Worm (Caenorhabditis elegans) whole organism, young adult: ENCODE results near the gene gpa-3.
"Not testable (repeated sequence)": the region's sequence is repeated elsewhere in the genome, so short reads cannot be mapped to it uniquely, and the experiment has no call there.

ENCODE experiments used
- B0019.2 ChIP-seq: fragments of 200-800 bp; sonication (Bioruptor generic); conservative IDR thresholded peaks from 2 replicates; pipeline ENCODE4 v1.3.6; 2022; ENCODE audit warnings: missing genetic modification reagents, missing genetic modification characterization, missing compliant biosample characterization
- C06A6.2 ChIP-seq: fragments of 200-800 bp; sonication (Bioruptor generic); conservative IDR thresholded peaks from 2 replicates; pipeline ENCODE4 v1.3.6; 2022; ENCODE audit warnings: missing genetic modification characterization, missing compliant biosample characterization
- C17E4.6 ChIP-seq: fragments of 200-800 bp; sonication (Bioruptor generic); IDR thresholded peaks from 2 replicates; pipeline ENCODE4 v1.3.6; 2022; ENCODE audit warnings: missing genetic modification reagents, missing genetic modification characterization, missing compliant biosample characterization
- D2030.7 ChIP-seq: fragments of 200-800 bp; sonication (Bioruptor generic); IDR thresholded peaks from 2 replicates; pipeline ENCODE4 v1.3.6; 2022; ENCODE audit warnings: missing genetic modification reagents, missing genetic modification characterization, missing compliant biosample characterization
- F33H1.4 ChIP-seq: fragments of 200-800 bp; sonication (Bioruptor generic); IDR thresholded peaks from 2 replicates; pipeline ENCODE4 v1.3.6; 2022; ENCODE audit warnings: missing genetic modification reagents, missing genetic modification characterization, missing compliant biosample characterization
- F37B4.10 ChIP-seq: fragments of 200-800 bp; sonication (Bioruptor generic); IDR thresholded peaks from 2 replicates; pipeline ENCODE4 v1.3.6; 2022; ENCODE audit warnings: missing genetic modification characterization, missing compliant biosample characterization
- F39B2.1 ChIP-seq: fragments of 200-800 bp; sonication (Bioruptor generic); IDR thresholded peaks from 2 replicates; pipeline ENCODE4 v1.3.6; 2022; ENCODE audit warnings: missing genetic modification reagents, missing genetic modification characterization, missing compliant biosample characterization
- K11D2.4 ChIP-seq: fragments of 200-800 bp; sonication (Bioruptor generic); IDR thresholded peaks from 2 replicates; pipeline ENCODE4 v1.3.6; 2022; ENCODE audit warnings: missing genetic modification reagents, missing genetic modification characterization, missing compliant biosample characterization
- Y53F4B.3 ChIP-seq: fragments of 200-800 bp; sonication (Bioruptor generic); IDR thresholded peaks from 2 replicates; pipeline ENCODE4 v1.3.6; 2022; ENCODE audit warnings: missing genetic modification reagents, missing genetic modification characterization, missing compliant biosample characterization
- Y53G8AR.9 ChIP-seq: fragments of 200-800 bp; sonication (Bioruptor generic); conservative IDR thresholded peaks from 2 replicates; pipeline ENCODE4 v1.3.6; 2022; ENCODE audit warnings: missing genetic modification reagents, missing genetic modification characterization, missing compliant biosample characterization
- Y56A3A.18 ChIP-seq: fragments of 200-800 bp; sonication (Bioruptor generic); IDR thresholded peaks from 2 replicates; pipeline ENCODE4 v1.3.6; 2022; ENCODE audit warnings: missing genetic modification reagents, missing genetic modification characterization, missing compliant biosample characterization
- Y67H2A.10 ChIP-seq: fragments of 200-800 bp; sonication (Bioruptor generic); conservative IDR thresholded peaks from 2 replicates; pipeline ENCODE4 v1.3.6; 2022; ENCODE audit warnings: missing genetic modification reagents, missing genetic modification characterization, missing compliant biosample characterization
- Y79H2A.3 ChIP-seq: fragments of 200-800 bp; sonication (Bioruptor generic); conservative IDR thresholded peaks from 2 replicates; pipeline ENCODE4 v1.3.6; 2022; ENCODE audit warnings: missing genetic modification reagents, missing genetic modification characterization, missing compliant biosample characterization
- Y95B8A.8 ChIP-seq: fragments of 200-800 bp; sonication (Bioruptor generic); IDR thresholded peaks from 2 replicates; pipeline ENCODE4 v1.3.6; 2022; ENCODE audit warnings: missing genetic modification reagents, missing genetic modification characterization, missing compliant biosample characterization
- aptf-2 ChIP-seq: fragments of 200-800 bp; sonication (Bioruptor generic); conservative IDR thresholded peaks from 2 replicates; pipeline ENCODE4 v1.3.6; 2022; ENCODE audit warnings: missing genetic modification reagents, missing genetic modification characterization, missing compliant biosample characterization
- attf-3 ChIP-seq: fragments of 200-800 bp; sonication (Bioruptor generic); conservative IDR thresholded peaks from 2 replicates; pipeline ENCODE4 v1.3.6; 2022; ENCODE audit warnings: missing genetic modification reagents, missing genetic modification characterization, missing compliant biosample characterization
- attf-6 ChIP-seq: fragments of 200-800 bp; sonication (Bioruptor generic); IDR thresholded peaks from 2 replicates; pipeline ENCODE4 v1.3.6; 2022; ENCODE audit warnings: missing genetic modification reagents, missing genetic modification characterization, missing compliant biosample characterization
- bed-1 ChIP-seq: fragments of 200-800 bp; sonication (Bioruptor generic); IDR thresholded peaks from 2 replicates; pipeline ENCODE4 v1.3.6; 2022; ENCODE audit warnings: missing genetic modification reagents, missing genetic modification characterization, missing compliant biosample characterization
- bed-2 ChIP-seq: fragments of 200-800 bp; sonication (Bioruptor generic); IDR thresholded peaks from 2 replicates; pipeline ENCODE4 v1.3.6; 2022; ENCODE audit warnings: missing genetic modification reagents, missing genetic modification characterization, missing compliant biosample characterization
- cebp-1 ChIP-seq, 2 experiments: fragments of 200-800 bp in 1 of 2; sonication (Bioruptor generic) in 1 of 2; sonication (generic microtip) in 1 of 2; IDR thresholded peaks in 1 of 2; optimal IDR thresholded peaks in 1 of 2; 2 replicates each; pipeline versions ENCODE4 v1.3.6 to Lab custom; 2017 to 2022; ENCODE audit warnings: missing compliant biosample characterization in 2 of 2, missing genetic modification characterization in 2 of 2, mild to moderate bottlenecking in 1 of 2, missing genetic modification reagents in 1 of 2, moderate library complexity in 1 of 2
- cebp-2 ChIP-seq: fragments of 200-800 bp; sonication (Bioruptor generic); IDR thresholded peaks from 2 replicates; pipeline ENCODE4 v1.3.6; 2022; ENCODE audit warnings: missing genetic modification characterization, missing compliant biosample characterization
- ceh-40 ChIP-seq: fragments of 200-800 bp; sonication (Bioruptor generic); IDR thresholded peaks from 2 replicates; pipeline ENCODE4 v1.3.6; 2022; ENCODE audit warnings: missing genetic modification characterization, missing compliant biosample characterization
- ceh-58 ChIP-seq: fragments of 200-800 bp; sonication (Bioruptor generic); IDR thresholded peaks from 2 replicates; pipeline ENCODE4 v1.3.6; 2022; ENCODE audit warnings: missing genetic modification characterization, missing compliant biosample characterization
- egl-18 ChIP-seq: fragments of 200-800 bp; sonication (Bioruptor generic); IDR thresholded peaks from 2 replicates; pipeline ENCODE4 v1.3.6; 2022; ENCODE audit warnings: missing genetic modification reagents, missing genetic modification characterization, missing compliant biosample characterization
- egl-44 ChIP-seq: fragments of 200-800 bp; sonication (Bioruptor generic); IDR thresholded peaks from 2 replicates; pipeline ENCODE4 v1.3.6; 2022; ENCODE audit warnings: missing genetic modification reagents, missing genetic modification characterization, missing compliant biosample characterization
- ekl-4 ChIP-seq: fragments of 200-800 bp; sonication (Bioruptor generic); IDR thresholded peaks from 2 replicates; pipeline ENCODE4 v1.3.6; 2022; ENCODE audit warnings: missing genetic modification reagents, missing genetic modification characterization, missing compliant biosample characterization
- hmg-1.2 ChIP-seq: fragments of 200-800 bp; sonication (Bioruptor generic); IDR thresholded peaks from 2 replicates; pipeline ENCODE4 v1.3.6; 2022; ENCODE audit warnings: missing genetic modification reagents, missing genetic modification characterization, missing compliant biosample characterization
- hmg-20 ChIP-seq: fragments of 200-800 bp; sonication (Bioruptor generic); IDR thresholded peaks from 2 replicates; pipeline ENCODE4 v1.3.6; 2022; ENCODE audit warnings: missing genetic modification reagents, missing genetic modification characterization, missing compliant biosample characterization
- hsf-1 ChIP-seq: fragments of 200-800 bp; sonication (Bioruptor generic); IDR thresholded peaks from 2 replicates; pipeline ENCODE4 v1.3.6; 2022; ENCODE audit warnings: missing genetic modification reagents, missing genetic modification characterization, missing compliant biosample characterization
- lag-1 ChIP-seq: fragments of 200-800 bp; sonication (Bioruptor generic); IDR thresholded peaks from 2 replicates; pipeline ENCODE4 v1.3.6; 2022; ENCODE audit warnings: missing genetic modification reagents, missing genetic modification characterization, missing compliant biosample characterization
- let-526 ChIP-seq: fragments of 200-800 bp; sonication (Bioruptor generic); IDR thresholded peaks from 2 replicates; pipeline ENCODE4 v1.3.6; 2022; ENCODE audit warnings: missing genetic modification reagents, missing genetic modification characterization, missing compliant biosample characterization
- lin-26 ChIP-seq: fragments of 200-800 bp; sonication (Bioruptor generic); IDR thresholded peaks from 2 replicates; pipeline ENCODE4 v1.3.6; 2022; ENCODE audit warnings: missing genetic modification reagents, missing genetic modification characterization, missing compliant biosample characterization
- lir-1 ChIP-seq: fragments of 200-800 bp; sonication (Bioruptor generic); conservative IDR thresholded peaks from 2 replicates; pipeline ENCODE4 v1.3.6; 2022; ENCODE audit warnings: missing genetic modification reagents, missing genetic modification characterization, missing compliant biosample characterization
- madf-3 ChIP-seq: fragments of 200-800 bp; sonication (Bioruptor generic); IDR thresholded peaks from 2 replicates; pipeline ENCODE4 v1.3.6; 2022; ENCODE audit warnings: missing genetic modification reagents, missing genetic modification characterization, missing compliant biosample characterization
- madf-6 ChIP-seq: fragments of 200-800 bp; sonication (Bioruptor generic); IDR thresholded peaks from 2 replicates; pipeline ENCODE4 v1.3.6; 2022; ENCODE audit warnings: missing genetic modification reagents, missing genetic modification characterization, missing compliant biosample characterization
- mcd-1 ChIP-seq: fragments of 200-800 bp; sonication (Bioruptor generic); IDR thresholded peaks from 2 replicates; pipeline ENCODE4 v1.3.6; 2022; ENCODE audit warnings: missing genetic modification reagents, missing genetic modification characterization, missing compliant biosample characterization
- nfya-2 ChIP-seq: fragments of 200-800 bp; sonication (Bioruptor generic); IDR thresholded peaks from 2 replicates; pipeline ENCODE4 v1.3.6; 2022; ENCODE audit warnings: missing genetic modification reagents, missing genetic modification characterization, missing compliant biosample characterization
- nfyb-1 ChIP-seq: fragments of 200-800 bp; sonication (Bioruptor generic); IDR thresholded peaks from 2 replicates; pipeline ENCODE4 v1.3.6; 2022; ENCODE audit warnings: missing genetic modification reagents, missing genetic modification characterization, missing compliant biosample characterization
- nhr-120 ChIP-seq: fragments of 200-800 bp; sonication (Bioruptor generic); IDR thresholded peaks from 2 replicates; pipeline ENCODE4 v1.3.6; 2022; ENCODE audit warnings: missing genetic modification characterization, missing compliant biosample characterization
- pbrm-1 ChIP-seq: fragments of 200-800 bp; sonication (Bioruptor generic); IDR thresholded peaks from 2 replicates; pipeline ENCODE4 v1.3.6; 2022; ENCODE audit warnings: missing genetic modification reagents, missing genetic modification characterization, missing compliant biosample characterization
- rcor-1 ChIP-seq: fragments of 200-800 bp; sonication (Bioruptor generic); IDR thresholded peaks from 2 replicates; pipeline ENCODE4 v1.3.6; 2022; ENCODE audit warnings: missing genetic modification reagents, missing genetic modification characterization, missing compliant biosample characterization
- ztf-25 ChIP-seq: fragments of 200-800 bp; sonication (Bioruptor generic); IDR thresholded peaks from 2 replicates; pipeline ENCODE4 v1.3.6; 2022; ENCODE audit warnings: missing genetic modification reagents, missing genetic modification characterization, missing compliant biosample characterization
- ztf-6 ChIP-seq: fragments of 200-800 bp; sonication (Bioruptor generic); IDR thresholded peaks from 2 replicates; pipeline ENCODE4 v1.3.6; 2022; ENCODE audit warnings: missing genetic modification reagents, missing genetic modification characterization, missing compliant biosample characterization

gpa-3 gene

DNA sequence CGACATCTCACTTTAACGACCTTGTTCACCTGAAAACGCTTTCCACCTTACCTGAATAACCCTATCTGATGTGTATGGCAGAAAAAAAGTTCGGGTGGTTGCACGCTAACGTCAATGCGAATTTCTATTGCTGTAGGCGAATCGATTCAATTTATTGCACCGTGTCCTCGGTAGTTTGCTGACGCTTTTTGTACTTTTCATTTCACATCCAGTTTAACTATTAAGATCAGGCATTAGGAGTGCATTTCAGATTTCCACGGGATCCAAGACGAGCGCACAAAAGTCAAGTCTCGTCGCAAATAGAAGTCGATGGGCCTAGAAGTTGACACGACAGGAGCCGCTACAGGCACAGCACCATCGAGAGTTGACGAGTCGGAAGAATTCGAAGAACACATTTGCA lies 17.3 kb downstream of the gpa-3 start (continued):
- TF ChIP-seq cebp-1 (GFP tag; IDR thresholded peaks at IDR 0.05; lab: Robert Waterston, UW) (peak; percentile 70; the same call in 1 of the 2 replicates), cebp-1 (tag; optimal IDR thresholded peaks at IDR 0.05; lab: Kevin White, UChicago) (peak; percentile 22), rcor-1 (GFP tag; lab: Robert Waterston, UW) (peak; percentile 70), nfyb-1 (GFP tag; lab: Robert Waterston, UW) (peak; percentile 87), madf-6 (peak; percentile 70), bed-2 (GFP tag; lab: Robert Waterston, UW) (0 out of 2 replicates have a peak, but pooled peaks have one; percentile 15)

DNA sequence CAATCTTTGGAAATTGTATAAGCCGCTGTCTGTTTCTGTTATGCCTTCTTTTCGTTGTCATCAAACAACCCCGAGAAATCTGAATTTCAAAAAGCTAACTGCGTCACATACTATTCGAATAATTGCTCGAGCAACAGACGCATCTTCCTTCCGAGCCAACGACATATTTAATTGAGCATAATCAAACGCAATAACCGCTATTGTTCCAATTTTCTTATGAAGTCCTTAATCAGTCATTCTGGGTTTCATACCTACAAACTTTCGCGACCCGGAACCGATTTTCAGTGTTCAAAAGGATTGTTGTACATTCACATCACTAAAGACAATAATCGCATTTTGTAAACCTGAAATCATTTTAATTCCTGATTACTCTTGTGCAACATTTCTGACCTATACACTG lies 17.8 kb downstream of the gpa-3 start:
- TF ChIP-seq lag-1 (GFP tag; lab: Robert Waterston, UW) = peak; percentile 73; the same call in 1 of the 2 replicates
- TF ChIP-seq D2030.7 (GFP tag; lab: Robert Waterston, UW) = peak; percentile 47; the same call in 1 of the 2 replicates
- peak; percentile 59 for TF ChIP-seq B0019.2 (GFP tag; lab: Robert Waterston, UW)
- 0 out of 2 replicates have a peak, but pooled peaks have one; percentile 53 for TF ChIP-seq nfya-2 (GFP tag; lab: Robert Waterston, UW)
- 0 out of 2 replicates have a peak, but pooled peaks have one; percentile 39 for TF ChIP-seq lir-1 (GFP tag; lab: Robert Waterston, UW)
- 0 out of 2 replicates have a peak, but pooled peaks have one; percentile 12 for TF ChIP-seq aptf-2
- peak; percentile 91 for TF ChIP-seq K11D2.4
- TF ChIP-seq C06A6.2 = peak; percentile 90
- peak; percentile 98 for TF ChIP-seq Y53G8AR.9 (GFP tag; lab: Robert Waterston, UW)
- TF ChIP-seq hsf-1 (GFP tag; lab: Robert Waterston, UW) = peak; percentile 73; the same call in 1 of the 2 replicates
- TF ChIP-seq Y95B8A.8 (GFP tag; lab: Robert Waterston, UW) = peak; percentile 96
- TF ChIP-seq ceh-40 = peak; percentile 71; the same call in 1 of the 2 replicates
- 0 out of 2 replicates have a peak, but pooled peaks have one; percentile 57 for TF ChIP-seq ztf-25 (GFP tag; lab: Robert Waterston, UW)
- peak; percentile 90 for TF ChIP-seq nfyb-1 (GFP tag; lab: Robert Waterston, UW)
- TF ChIP-seq madf-6 = peak; percentile 61
- TF ChIP-seq egl-18 (GFP tag; lab: Robert Waterston, UW) = peak; percentile 74; the same call in 1 of the 2 replicates
- TF ChIP-seq F37B4.10 (GFP tag; lab: Robert Waterston, UW) = 0 out of 2 replicates have a peak, but pooled peaks have one; percentile 44
- peak; percentile 58; the same call in 1 of the 2 replicates for TF ChIP-seq let-526
- TF ChIP-seq Y79H2A.3 (GFP tag; lab: Robert Waterston, UW) = peak; percentile 99
- TF ChIP-seq Y56A3A.18 (GFP tag; lab: Robert Waterston, UW) = peak; percentile 93
- peak; percentile 85 for TF ChIP-seq F39B2.1 (GFP tag; lab: Robert Waterston, UW)
- TF ChIP-seq F33H1.4 (GFP tag; lab: Robert Waterston, UW) = peak; percentile 16; the same call in 1 of the 2 replicates
- TF ChIP-seq cebp-2 (GFP tag; lab: Robert Waterston, UW) = peak; percentile 92
- 0 out of 2 replicates have a peak, but pooled peaks have one; percentile 83 for TF ChIP-seq bed-1
- TF ChIP-seq egl-44 (GFP tag; lab: Robert Waterston, UW) = peak; percentile 68
- peak; percentile 82 for TF ChIP-seq Y53F4B.3
- TF ChIP-seq cebp-1 (GFP tag; IDR thresholded peaks at IDR 0.05; lab: Robert Waterston, UW) = peak; percentile 78
- not testable (repeated sequence) for TF ChIP-seq cebp-1 (tag; optimal IDR thresholded peaks at IDR 0.05; lab: Kevin White, UChicago)
- TF ChIP-seq lin-26 = peak; percentile 75; the same call in 1 of the 2 replicates
- TF ChIP-seq ekl-4 (GFP tag; lab: Robert Waterston, UW) = peak; percentile 82
- peak; percentile 91 for TF ChIP-seq madf-3
- TF ChIP-seq attf-3 (GFP tag; lab: Robert Waterston, UW) = peak; percentile 62; the same call in 1 of the 2 replicates
- peak; percentile 27; the same call in 1 of the 2 replicates for TF ChIP-seq mcd-1 (GFP tag; lab: Robert Waterston, UW)
- 0 out of 2 replicates have a peak, but pooled peaks have one; percentile 37 for TF ChIP-seq attf-6
- TF ChIP-seq nhr-120 (GFP tag; lab: Robert Waterston, UW) = peak; percentile 89; the same call in 1 of the 2 replicates
- TF ChIP-seq ztf-6 (GFP tag; lab: Robert Waterston, UW) = 0 out of 2 replicates have a peak, but pooled peaks have one; percentile 18
- TF ChIP-seq hmg-1.2 (GFP tag; lab: Robert Waterston, UW) = peak; percentile 63
- TF ChIP-seq C17E4.6 (GFP tag; lab: Robert Waterston, UW) = peak; percentile 56; the same call in 1 of the 2 replicates
- peak; percentile 68 for TF ChIP-seq Y67H2A.10 (GFP tag; lab: Robert Waterston, UW)
- peak; percentile 45; the same call in 1 of the 2 replicates for TF ChIP-seq rcor-1 (GFP tag; lab: Robert Waterston, UW)
- peak; percentile 55; the same call in 1 of the 2 replicates for TF ChIP-seq hmg-20
- peak; percentile 87; the same call in 1 of the 2 replicates for TF ChIP-seq ceh-58
- TF ChIP-seq pbrm-1 = peak; percentile 88
